Fruit fly (Drosophila melanogaster) whole organism, prepupa: ENCODE results near the gene CG13060.

ENCODE experiments used
- Blimp-1 ChIP-seq: fragments of 200-800 bp; sonication (Bioruptor generic); optimal IDR thresholded peaks from 3 replicates; lab custom pipeline; 2017; ENCODE audit warnings: missing biosample characterization, missing genetic modification characterization, mild to moderate bottlenecking, moderate library complexity, missing genetic modification reagents
- CG10631 ChIP-seq: fragments of 200-800 bp; sonication (Bioruptor generic); optimal IDR thresholded peaks from 2 replicates; lab custom pipeline; 2016; ENCODE audit warnings: missing biosample characterization, missing genetic modification characterization
- CG10669 ChIP-seq: fragments of 200-800 bp; sonication (Bioruptor generic); optimal IDR thresholded peaks from 3 replicates; lab custom pipeline; 2018; ENCODE audit warnings: missing biosample characterization, mild to moderate bottlenecking, missing genetic modification characterization, moderate library complexity
- CG11294 ChIP-seq: fragments of 200-800 bp; sonication (Bioruptor generic); IDR thresholded peaks from 2 replicates; pipeline ENCODE4 v1.3.6; 2022; ENCODE audit warnings: missing biosample characterization, missing genetic modification characterization
- CG11762 ChIP-seq: fragments of 200-800 bp; sonication (Bioruptor generic); optimal IDR thresholded peaks from 3 replicates; lab custom pipeline; 2016; ENCODE audit warnings: missing biosample characterization, missing genetic modification characterization; ENCODE audit not compliant: insufficient read depth
- CG15336 ChIP-seq: fragments of 200-800 bp; sonication (Bioruptor generic); IDR thresholded peaks from 2 replicates; pipeline ENCODE4 v1.3.6; 2022; ENCODE audit warnings: missing biosample characterization, missing genetic modification characterization
- CG1621 ChIP-seq: fragments of 200-800 bp; sonication (Bioruptor generic); optimal IDR thresholded peaks from 3 replicates; lab custom pipeline; 2018; ENCODE audit warnings: missing biosample characterization, mild to moderate bottlenecking, missing genetic modification characterization
- CG16779 ChIP-seq: fragments of 200-800 bp; sonication (Bioruptor generic); optimal IDR thresholded peaks from 3 replicates; lab custom pipeline; 2017; ENCODE audit warnings: missing biosample characterization, mild to moderate bottlenecking, missing genetic modification characterization
- CG3032 ChIP-seq: fragments of 200-800 bp; optimal IDR thresholded peaks from 2 replicates; lab custom pipeline; 2019; ENCODE audit warnings: missing biosample characterization, mild to moderate bottlenecking, missing genetic modification characterization, moderate library complexity
- CG31627 ChIP-seq: fragments of 200-800 bp; sonication (Bioruptor generic); optimal IDR thresholded peaks from 3 replicates; lab custom pipeline; 2016; ENCODE audit warnings: missing biosample characterization, missing genetic modification characterization
- CG3919 ChIP-seq: fragments of 200-800 bp; sonication (Bioruptor generic); optimal IDR thresholded peaks from 3 replicates; lab custom pipeline; 2016; ENCODE audit warnings: missing biosample characterization, missing genetic modification characterization
- CG4318 ChIP-seq: fragments of 200-800 bp; sonication (Bioruptor generic); optimal IDR thresholded peaks from 3 replicates; lab custom pipeline; 2017; ENCODE audit warnings: missing biosample characterization, mild to moderate bottlenecking, missing genetic modification characterization
- CG6276 ChIP-seq: fragments of 200-800 bp; sonication (Bioruptor generic); optimal IDR thresholded peaks from 2 replicates; lab custom pipeline; 2017; ENCODE audit warnings: missing biosample characterization, mild to moderate bottlenecking, missing genetic modification characterization
- CG6792 ChIP-seq: fragments of 200-800 bp; sonication (Bioruptor generic); optimal IDR thresholded peaks from 3 replicates; lab custom pipeline; 2016; ENCODE audit warnings: missing biosample characterization, missing genetic modification characterization
- CG6808 ChIP-seq: fragments of 200-800 bp; sonication (Bioruptor generic); optimal IDR thresholded peaks from 3 replicates; lab custom pipeline; 2017; ENCODE audit warnings: missing biosample characterization, missing genetic modification characterization, mild to moderate bottlenecking, moderate library complexity, missing genetic modification reagents
- CG6854 ChIP-seq: fragments of 200-800 bp; sonication (Bioruptor generic); optimal IDR thresholded peaks from 2 replicates; lab custom pipeline; 2017; ENCODE audit warnings: missing biosample characterization, mild to moderate bottlenecking, missing genetic modification characterization
- CG7368 ChIP-seq: fragments of 200-800 bp; sonication (Bioruptor generic); optimal IDR thresholded peaks from 3 replicates; lab custom pipeline; 2016; ENCODE audit warnings: missing biosample characterization, missing genetic modification characterization
- CG8119 ChIP-seq: fragments of 200-800 bp; sonication (Bioruptor generic); IDR thresholded peaks from 3 replicates; pipeline ENCODE4 v1.3.6; 2022; ENCODE audit warnings: missing biosample characterization, missing genetic modification characterization
- CG8319 ChIP-seq: fragments of 200-800 bp; sonication (Bioruptor generic); optimal IDR thresholded peaks from 3 replicates; lab custom pipeline; 2016; ENCODE audit warnings: missing biosample characterization, missing genetic modification characterization
- CG8632 ChIP-seq: fragments of 200-800 bp; sonication (Bioruptor generic); optimal IDR thresholded peaks from 3 replicates; lab custom pipeline; 2016; ENCODE audit warnings: missing biosample characterization, missing genetic modification characterization
- CG9139 ChIP-seq: fragments of 200-800 bp; sonication (Bioruptor generic); optimal IDR thresholded peaks from 3 replicates; lab custom pipeline; 2017; ENCODE audit warnings: missing biosample characterization, mild to moderate bottlenecking, missing genetic modification characterization
- Eip75B ChIP-seq: fragments of 200-800 bp; sonication (Bioruptor generic); optimal IDR thresholded peaks from 3 replicates; lab custom pipeline; 2016; ENCODE audit warnings: missing biosample characterization, missing genetic modification characterization
- Eip78C ChIP-seq: fragments of 200-800 bp; sonication (Bioruptor generic); peaks from one replicate; lab custom pipeline; 2016; ENCODE audit warnings: missing biosample characterization, missing genetic modification characterization
- Eip93F ChIP-seq: fragments of 200-800 bp; sonication (Bioruptor generic); optimal IDR thresholded peaks from 2 replicates; lab custom pipeline; 2016; ENCODE audit warnings: missing biosample characterization, mild to moderate bottlenecking, missing genetic modification characterization
- Ets21C ChIP-seq: fragments of 200-800 bp; sonication (Bioruptor generic); optimal IDR thresholded peaks from 3 replicates; lab custom pipeline; 2016; ENCODE audit warnings: missing biosample characterization, missing genetic modification characterization
- Ets96B ChIP-seq: fragments of 200-800 bp; optimal IDR thresholded peaks from 2 replicates; lab custom pipeline; 2019; ENCODE audit warnings: missing biosample characterization, mild to moderate bottlenecking, missing genetic modification characterization, moderate library complexity
- Hr38 ChIP-seq: sonication (Bioruptor generic); optimal IDR thresholded peaks from 2 replicates; lab custom pipeline; 2016; ENCODE audit warnings: missing biosample characterization, missing genetic modification characterization
- Hr39 ChIP-seq: fragments of 200-800 bp; sonication (Bioruptor generic); optimal IDR thresholded peaks from 2 replicates; lab custom pipeline; 2016; ENCODE audit warnings: missing biosample characterization, missing genetic modification characterization
- Lpt ChIP-seq: fragments of 200-800 bp; sonication (Bioruptor generic); optimal IDR thresholded peaks from 3 replicates; lab custom pipeline; 2016; ENCODE audit warnings: missing biosample characterization, missing genetic modification characterization
- OdsH ChIP-seq: fragments of 200-800 bp; sonication (Bioruptor generic); optimal IDR thresholded peaks from 3 replicates; lab custom pipeline; 2016; ENCODE audit warnings: missing biosample characterization, missing genetic modification characterization
- Sox102F ChIP-seq: fragments of 200-800 bp; sonication (Bioruptor generic); optimal IDR thresholded peaks from 2 replicates; lab custom pipeline; 2016; ENCODE audit warnings: missing biosample characterization, mild to moderate bottlenecking, missing genetic modification characterization
- Sox15 ChIP-seq: fragments of 200-800 bp; sonication (Bioruptor generic); optimal IDR thresholded peaks from 3 replicates; lab custom pipeline; 2016; ENCODE audit warnings: missing biosample characterization, missing genetic modification characterization
- achi ChIP-seq: fragments of 200-800 bp; sonication (Bioruptor generic); optimal IDR thresholded peaks from 3 replicates; lab custom pipeline; 2016; ENCODE audit warnings: missing biosample characterization, missing genetic modification characterization
- acj6 ChIP-seq: fragments of 200-800 bp; sonication (Bioruptor generic); optimal IDR thresholded peaks from 3 replicates; lab custom pipeline; 2016; ENCODE audit warnings: missing biosample characterization, missing genetic modification characterization
- cyc ChIP-seq: fragments of 200-800 bp; sonication (Bioruptor generic); optimal IDR thresholded peaks from 3 replicates; lab custom pipeline; 2016; ENCODE audit warnings: missing biosample characterization, missing genetic modification characterization
- dac ChIP-seq: fragments of 200-800 bp; sonication (Bioruptor generic); optimal IDR thresholded peaks from 2 replicates; lab custom pipeline; 2017; ENCODE audit warnings: missing biosample characterization, mild to moderate bottlenecking, missing genetic modification characterization
- dsx ChIP-seq: fragments of 200-800 bp; optimal IDR thresholded peaks from 3 replicates; lab custom pipeline; 2019; ENCODE audit warnings: missing biosample characterization, mild to moderate bottlenecking, missing genetic modification characterization, moderate library complexity; ENCODE audit not compliant: poor library complexity, severe bottlenecking
- eg ChIP-seq: fragments of 200-800 bp; sonication (Bioruptor generic); IDR thresholded peaks from 3 replicates; pipeline ENCODE4 v1.3.6; 2022; ENCODE audit warnings: missing biosample characterization, missing genetic modification characterization
- fd59A ChIP-seq: fragments of 200-800 bp; sonication (Bioruptor generic); optimal IDR thresholded peaks from 2 replicates; lab custom pipeline; 2017; ENCODE audit warnings: missing biosample characterization, mild to moderate bottlenecking, missing genetic modification characterization, missing genetic modification reagents
- fkh ChIP-seq: fragments of 200-800 bp; sonication (Bioruptor generic); optimal IDR thresholded peaks from 3 replicates; lab custom pipeline; 2017; ENCODE audit warnings: missing biosample characterization, mild to moderate bottlenecking, missing genetic modification characterization, moderate library complexity
- lz ChIP-seq: fragments of 200-800 bp; sonication (Bioruptor generic); optimal IDR thresholded peaks from 3 replicates; lab custom pipeline; 2016; ENCODE audit warnings: missing biosample characterization, missing genetic modification characterization
- net ChIP-seq: fragments of 200-800 bp; sonication (Bioruptor generic); optimal IDR thresholded peaks from 3 replicates; lab custom pipeline; 2016; ENCODE audit warnings: missing biosample characterization, missing genetic modification characterization
- pdm3 ChIP-seq: fragments of 200-800 bp; sonication (Bioruptor generic); optimal IDR thresholded peaks from 3 replicates; lab custom pipeline; 2016; ENCODE audit warnings: missing biosample characterization, missing genetic modification characterization
- spab ChIP-seq: fragments of 200-800 bp; sonication (Bioruptor generic); optimal IDR thresholded peaks from 2 replicates; lab custom pipeline; 2017; ENCODE audit warnings: missing biosample characterization, mild to moderate bottlenecking, missing genetic modification characterization, missing genetic modification reagents
- ss ChIP-seq, 2 experiments: fragments of 200-800 bp; sonication (Bioruptor generic); optimal IDR thresholded peaks; 2 replicates in 1 of 2; 3 replicates in 1 of 2; lab custom pipeline; 2017 to 2018; ENCODE audit warnings: mild to moderate bottlenecking in 2 of 2, missing biosample characterization in 2 of 2, missing genetic modification characterization in 2 of 2, moderate library complexity in 1 of 2
- svp ChIP-seq: fragments of 200-800 bp; sonication (Bioruptor generic); peaks from one replicate; lab custom pipeline; 2016; ENCODE audit warnings: missing biosample characterization, missing genetic modification characterization
- topi ChIP-seq: fragments of 200-800 bp; sonication (Bioruptor generic); optimal IDR thresholded peaks from 3 replicates; lab custom pipeline; 2016; ENCODE audit warnings: missing biosample characterization, missing genetic modification characterization
- vri ChIP-seq: fragments of 200-800 bp; sonication (Bioruptor generic); optimal IDR thresholded peaks from 3 replicates; lab custom pipeline; 2016; ENCODE audit warnings: missing biosample characterization, mild to moderate bottlenecking, missing genetic modification characterization

CG13060 gene

DNA sequence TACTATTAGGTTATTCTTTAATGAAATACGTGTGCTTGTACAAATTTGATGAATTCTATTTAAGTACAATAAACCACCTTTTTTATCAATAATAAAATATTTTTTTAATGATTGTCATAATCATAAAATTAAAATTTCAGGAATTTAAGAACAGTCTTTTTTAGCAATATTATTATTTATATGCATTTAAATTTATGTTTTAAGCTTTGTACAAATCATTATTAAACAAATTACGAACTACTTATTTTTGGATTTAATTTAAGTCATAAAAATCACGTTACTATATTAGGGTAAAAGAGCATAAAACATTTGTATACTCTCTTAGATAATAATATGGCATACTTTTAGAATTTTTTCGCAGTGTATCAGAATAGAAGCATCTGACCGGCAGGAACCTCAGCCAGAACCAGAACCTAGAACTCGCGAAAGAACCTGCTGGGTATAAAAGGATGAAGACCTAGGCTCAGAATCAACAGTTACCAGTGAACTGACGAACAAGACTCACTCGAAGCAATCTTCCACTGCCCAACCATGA, 42.5 kb downstream of the CG13060 start, which contains the start of gene Cpr72Ea:
Gene Cpr72Ea, plus strand, starts transcription at position 485 of the 535 bp plus-strand sequence.
- TF ChIP-seq Ets96B (tag; lab: Kevin White, UChicago): peak; percentile 37
- peak; percentile 52 for TF ChIP-seq CG6808
- TF ChIP-seq fd59A (GFP tag; lab: Kevin White, UChicago): peak; percentile 14
- TF ChIP-seq CG9139: no peak
- peak; percentile 66 for TF ChIP-seq CG3032 (tag; lab: Kevin White, UChicago)
- no peak for TF ChIP-seq net (GFP tag; lab: Kevin White, UChicago)
- TF ChIP-seq spab (GFP tag; lab: Kevin White, UChicago): peak; percentile 27
- TF ChIP-seq Eip78C (GFP tag; lab: Kevin White, UChicago): peak; percentile 31
- no peak for TF ChIP-seq dac (GFP tag; lab: Kevin White, UChicago)
- TF ChIP-seq dsx: peak; percentile 46
- no peak for TF ChIP-seq CG1621 (tag; lab: Kevin White, UChicago)
- TF ChIP-seq CG11762 (GFP tag; lab: Kevin White, UChicago): no peak
- peak; percentile 6 for TF ChIP-seq CG10631 (GFP tag; lab: Kevin White, UChicago)
- TF ChIP-seq ss (GFP tag; optimal IDR thresholded peaks at IDR 0.05; lab: Kevin White, UChicago): peak; percentile 4 to 36
- no peak for TF ChIP-seq acj6 (GFP tag; lab: Kevin White, UChicago)
- no peak for TF ChIP-seq Eip93F (GFP tag; lab: Kevin White, UChicago)
- TF ChIP-seq, all 60 proteins: peak for 9

DNA sequence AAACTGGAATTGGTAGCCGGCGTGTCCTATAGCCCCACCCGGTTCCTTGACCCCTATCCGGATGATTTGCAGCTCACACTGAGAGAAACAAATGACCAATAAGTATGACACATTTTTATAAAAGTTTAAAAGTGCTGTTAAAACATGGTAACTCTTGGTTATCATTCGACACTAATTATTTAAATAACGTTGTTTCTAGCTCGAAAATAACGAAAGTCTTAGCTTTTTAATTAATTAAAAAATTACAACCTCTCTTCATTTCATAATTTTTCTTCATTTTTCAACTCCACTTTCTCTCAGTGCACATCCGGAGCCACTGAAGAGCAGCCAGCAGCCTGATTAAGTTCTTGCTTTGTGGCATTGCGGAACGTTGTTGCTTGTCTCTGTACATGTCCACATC, 44.5 kb downstream of the CG13060 start:
- TF ChIP-seq Sox15: peak; percentile 65
- peak; percentile 88 for TF ChIP-seq spab (GFP tag; lab: Kevin White, UChicago)
- peak; percentile 78 for TF ChIP-seq CG31627 (GFP tag; lab: Kevin White, UChicago)
- no peak for TF ChIP-seq dac (GFP tag; lab: Kevin White, UChicago)
- peak; percentile 86 for TF ChIP-seq achi (GFP tag; lab: Kevin White, UChicago)
- TF ChIP-seq CG8632 (GFP tag; lab: Kevin White, UChicago): peak; percentile 90
- TF ChIP-seq ss (GFP tag; optimal IDR thresholded peaks at IDR 0.05; lab: Kevin White, UChicago): peak; percentile 91 to 94
- peak; percentile 67 for TF ChIP-seq vri (GFP tag; lab: Kevin White, UChicago)
- peak; percentile 85 for TF ChIP-seq pdm3
- peak; percentile 83 for TF ChIP-seq cyc (GFP tag; lab: Kevin White, UChicago)
- peak; percentile 17 for TF ChIP-seq Eip93F (GFP tag; lab: Kevin White, UChicago)
- TF ChIP-seq CG4318 (GFP tag; lab: Kevin White, UChicago): peak; percentile 39
- TF ChIP-seq CG6808: peak; percentile 92
- peak; percentile 93 for TF ChIP-seq Eip75B (GFP tag; lab: Kevin White, UChicago)
- TF ChIP-seq CG16779 (tag; lab: Kevin White, UChicago): peak; percentile 82
- TF ChIP-seq Blimp-1 (GFP tag; lab: Kevin White, UChicago): peak; percentile 63
- peak; percentile 93 for TF ChIP-seq CG3032 (tag; lab: Kevin White, UChicago)
- TF ChIP-seq Ets21C (GFP tag; lab: Kevin White, UChicago): peak; percentile 69
- peak; percentile 98 for TF ChIP-seq Eip78C (GFP tag; lab: Kevin White, UChicago)
- TF ChIP-seq CG11294 (GFP tag; lab: Robert Waterston, UW): peak; percentile 45; the same call in 1 of the 2 replicates
- TF ChIP-seq Lpt (GFP tag; lab: Kevin White, UChicago): peak; percentile 66
- TF ChIP-seq Hr39 (GFP tag; lab: Kevin White, UChicago): peak; percentile 75
- peak; percentile 85 for TF ChIP-seq CG10669 (GFP tag; lab: Kevin White, UChicago)
- TF ChIP-seq CG7368 (GFP tag; lab: Kevin White, UChicago): peak; percentile 77
- TF ChIP-seq CG3919: peak; percentile 92
- TF ChIP-seq OdsH (GFP tag; lab: Kevin White, UChicago): peak; percentile 87
- TF ChIP-seq CG6276 (GFP tag; lab: Kevin White, UChicago): peak; percentile 31
- peak; percentile 69 for TF ChIP-seq CG15336 (GFP tag; lab: Robert Waterston, UW)
- peak; percentile 86 for TF ChIP-seq CG6792 (GFP tag; lab: Kevin White, UChicago)
- TF ChIP-seq net (GFP tag; lab: Kevin White, UChicago): peak; percentile 88
- peak; percentile 83 for TF ChIP-seq CG8319
- peak; percentile 64 for TF ChIP-seq CG6854
- TF ChIP-seq CG8119 (GFP tag; lab: Robert Waterston, UW): peak; percentile 81
- TF ChIP-seq fkh (GFP tag; lab: Kevin White, UChicago): no peak
- peak; percentile 91 for TF ChIP-seq topi (GFP tag; lab: Kevin White, UChicago)
- TF ChIP-seq CG11762 (GFP tag; lab: Kevin White, UChicago): peak; percentile 84
- TF ChIP-seq Sox102F (GFP tag; lab: Kevin White, UChicago): peak; percentile 85
- TF ChIP-seq eg (GFP tag; lab: Robert Waterston, UW): no peak
- TF ChIP-seq lz (GFP tag; lab: Kevin White, UChicago): peak; percentile 83
- TF ChIP-seq Hr38 (GFP tag; lab: Kevin White, UChicago): no peak
- peak; percentile 94 for TF ChIP-seq svp (GFP tag; lab: Kevin White, UChicago)
